In genomic region chr2L:6488676-6489140, dm6 we compare ENCODE assay signal across 1 fruit fly cellular context.
TF ChIP-seq lines count a peak whose summit lies in the region.

KFase (minus strand) TSS chr2L:6488756.
epsilonCOP (plus strand) TSS chr2L:6489090.

TF ChIP-seq in whole organism, embryonic, 481 proteins besides CTCF, POLR2A, EP300 and RAD21 (continued from another document and continues in another):
- TF ChIP-seq Sry-β (GFP tag; optimal IDR thresholded peaks at IDR 0.05; lab: Kevin White, UChicago), result no peak
- TF ChIP-seq CG2199 (GFP tag; IDR thresholded peaks at IDR 0.05; lab: Robert Waterston, UW), result no peak
- 0 out of 2 replicates have a peak, but pooled peaks have one; percentile 28 for TF ChIP-seq CG4730 (GFP tag; IDR thresholded peaks at IDR 0.05; lab: Robert Waterston, UW)
- peak; percentile 23; the same call in 1 of the 2 replicates for TF ChIP-seq al (GFP tag; IDR thresholded peaks at IDR 0.05; lab: Robert Waterston, UW)
- peak; percentile 45 for TF ChIP-seq CG16863 (GFP tag; optimal IDR thresholded peaks at IDR 0.05; lab: Kevin White, UChicago)
- TF ChIP-seq vvl (GFP tag; IDR thresholded peaks at IDR 0.05; lab: Robert Waterston, UW), result peak; percentile 67
- TF ChIP-seq fd96Cb (tag; optimal IDR thresholded peaks at IDR 0.05; lab: Kevin White, UChicago), result peak; percentile 1
- peak; percentile 6 for TF ChIP-seq emc (GFP tag; optimal IDR thresholded peaks at IDR 0.05; lab: Kevin White, UChicago)
- TF ChIP-seq CG13894 (tag; optimal IDR thresholded peaks at IDR 0.05; lab: Kevin White, UChicago), result peak; percentile 60
- TF ChIP-seq CG17328 (GFP tag; IDR thresholded peaks at IDR 0.05; lab: Robert Waterston, UW), result peak; percentile 26; the same call in 1 of the 2 replicates
- TF ChIP-seq Lim3 (GFP tag; IDR thresholded peaks at IDR 0.05; lab: Robert Waterston, UW), result no peak
- peak; percentile 56; the same call in 2 of the 3 replicates for TF ChIP-seq ci (GFP tag; IDR thresholded peaks at IDR 0.05; lab: Robert Waterston, UW)
- peak; percentile 27; the same call in 1 of the 2 replicates for TF ChIP-seq CG10366 (GFP tag; IDR thresholded peaks at IDR 0.05; lab: Robert Waterston, UW)
- peak; percentile 8 for TF ChIP-seq crc (GFP tag; optimal IDR thresholded peaks at IDR 0.05; lab: Kevin White, UChicago)
- no peak for TF ChIP-seq CG2875 (GFP tag; optimal IDR thresholded peaks at IDR 0.05; lab: Kevin White, UChicago)
- TF ChIP-seq CG14965 (GFP tag; optimal IDR thresholded peaks at IDR 0.05; lab: Kevin White, UChicago; ENCODE audit: borderline replicate concordance), result no peak
- TF ChIP-seq gem (tag; optimal IDR thresholded peaks at IDR 0.05; lab: Kevin White, UChicago), result peak; percentile 66
- TF ChIP-seq CG13296 (GFP tag; optimal IDR thresholded peaks at IDR 0.05; lab: Kevin White, UChicago), result peak; percentile 40
- TF ChIP-seq CG17568 (GFP tag; optimal IDR thresholded peaks at IDR 0.05; lab: Kevin White, UChicago), result no peak
- peak; percentile 95 for TF ChIP-seq CG10267 (tag; optimal IDR thresholded peaks at IDR 0.05; lab: Kevin White, UChicago)
- TF ChIP-seq CG9727 (GFP tag; optimal IDR thresholded peaks at IDR 0.05; lab: Kevin White, UChicago), result peak; percentile 71
- TF ChIP-seq repo (GFP tag; optimal IDR thresholded peaks at IDR 0.05; lab: Kevin White, UChicago), result no peak
- no peak for TF ChIP-seq pita (GFP tag; optimal IDR thresholded peaks at IDR 0.05; lab: Kevin White, UChicago)
- TF ChIP-seq hth (optimal IDR thresholded peaks at IDR 0.05; lab: Kevin White, UChicago), result no peak
- peak; percentile 95 for TF ChIP-seq CG8290 (GFP tag; optimal IDR thresholded peaks at IDR 0.05; lab: Kevin White, UChicago)
- peak; percentile 68 to 92 for TF ChIP-seq CG8290 (tag; optimal IDR thresholded peaks at IDR 0.05; lab: Kevin White, UChicago)
- TF ChIP-seq CG15479 (GFP tag; optimal IDR thresholded peaks at IDR 0.05; lab: Kevin White, UChicago), result no peak
- peak; percentile 93 for TF ChIP-seq sens (GFP tag; lab: Kevin White, UChicago)
- TF ChIP-seq Spps (tag; optimal IDR thresholded peaks at IDR 0.05; lab: Kevin White, UChicago), result peak; percentile 12
- TF ChIP-seq ro (GFP tag; IDR thresholded peaks at IDR 0.05; lab: Robert Waterston, UW), result no peak
- TF ChIP-seq ssp (GFP tag; IDR thresholded peaks at IDR 0.05; lab: Robert Waterston, UW), result peak; percentile 80
- TF ChIP-seq E2f1 (GFP tag; IDR thresholded peaks at IDR 0.05; lab: Robert Waterston, UW), result no peak
- no peak for TF ChIP-seq CG8089 (GFP tag; optimal IDR thresholded peaks at IDR 0.05; lab: Kevin White, UChicago)
- TF ChIP-seq gsb (GFP tag; IDR thresholded peaks at IDR 0.05; lab: Robert Waterston, UW), result no peak
- no peak for TF ChIP-seq CG12071 (GFP tag; optimal IDR thresholded peaks at IDR 0.05; lab: Kevin White, UChicago)
- peak; percentile 65; the same call in 1 of the 2 replicates for TF ChIP-seq Rfx (GFP tag; IDR thresholded peaks at IDR 0.05; lab: Robert Waterston, UW)
- TF ChIP-seq chinmo (GFP tag; IDR thresholded peaks at IDR 0.05; lab: Robert Waterston, UW; ENCODE audit: partially characterized antibody), result peak; percentile 73; the same call in 2 of the 4 replicates
- peak in 1 of 2 experiments; percentile 57 for TF ChIP-seq Eip74EF (GFP tag; optimal IDR thresholded peaks at IDR 0.05; lab: Kevin White, UChicago)
- peak in 1 of 2 experiments; percentile 23 for TF ChIP-seq crp (GFP tag; optimal IDR thresholded peaks at IDR 0.05; lab: Kevin White, UChicago)
- TF ChIP-seq ken (GFP tag; IDR thresholded peaks at IDR 0.05; lab: Robert Waterston, UW), result 0 out of 3 replicates have a peak, but pooled peaks have one; percentile 38
- no peak for TF ChIP-seq Drgx (GFP tag; IDR thresholded peaks at IDR 0.05; lab: Robert Waterston, UW)
- TF ChIP-seq CG11696 (GFP tag; IDR thresholded peaks at IDR 0.05; lab: Robert Waterston, UW), result no peak
- peak; percentile 45 for TF ChIP-seq CG7839 (tag; optimal IDR thresholded peaks at IDR 0.05; lab: Kevin White, UChicago)
- peak; percentile 42; the same call in 1 of the 2 replicates for TF ChIP-seq Ptx1 (GFP tag; IDR thresholded peaks at IDR 0.05; lab: Robert Waterston, UW)
- peak; percentile 81 for TF ChIP-seq CG9437 (GFP tag; optimal IDR thresholded peaks at IDR 0.05; lab: Kevin White, UChicago)
- peak; percentile 65 for TF ChIP-seq CG18262 (tag; optimal IDR thresholded peaks at IDR 0.05; lab: Kevin White, UChicago)
- no peak for TF ChIP-seq dimm (GFP tag; IDR thresholded peaks at IDR 0.05; lab: Robert Waterston, UW)
- peak; percentile 65 for TF ChIP-seq ind (GFP tag; optimal IDR thresholded peaks at IDR 0.05; lab: Kevin White, UChicago)
- TF ChIP-seq wor (GFP tag; IDR thresholded peaks at IDR 0.05; lab: Robert Waterston, UW), result no peak
- TF ChIP-seq CG10274 (GFP tag; optimal IDR thresholded peaks at IDR 0.05; lab: Kevin White, UChicago), result no peak
- peak; percentile 14 for TF ChIP-seq tin (GFP tag; optimal IDR thresholded peaks at IDR 0.05; lab: Kevin White, UChicago)
- no peak for TF ChIP-seq Oaz (GFP tag; IDR thresholded peaks at IDR 0.05; lab: Robert Waterston, UW)
- TF ChIP-seq CG15073 (GFP tag; optimal IDR thresholded peaks at IDR 0.05; lab: Kevin White, UChicago), result no peak
- peak; percentile 15; the same call in 1 of the 2 replicates for TF ChIP-seq CG4404 (GFP tag; IDR thresholded peaks at IDR 0.05; lab: Robert Waterston, UW)
- no peak for TF ChIP-seq danr (GFP tag; IDR thresholded peaks at IDR 0.05; lab: Robert Waterston, UW)
- TF ChIP-seq Bteb2 (GFP tag; optimal IDR thresholded peaks at IDR 0.05; lab: Kevin White, UChicago), result peak; percentile 76
- TF ChIP-seq Deaf1 (tag; optimal IDR thresholded peaks at IDR 0.05; lab: Kevin White, UChicago), result peak; percentile 33
- TF ChIP-seq HmgD (GFP tag; optimal IDR thresholded peaks at IDR 0.05; lab: Kevin White, UChicago), result no peak
- peak; percentile 45 for TF ChIP-seq CG15011 (GFP tag; optimal IDR thresholded peaks at IDR 0.05; lab: Kevin White, UChicago)
- TF ChIP-seq CG3995 (GFP tag; optimal IDR thresholded peaks at IDR 0.05; lab: Kevin White, UChicago), result peak; percentile 53
- TF ChIP-seq CG9932 (GFP tag; IDR thresholded peaks at IDR 0.05; lab: Robert Waterston, UW), result peak; percentile 59
- no peak; the same call in 3 of the 4 replicates for TF ChIP-seq Gug (GFP tag; IDR thresholded peaks at IDR 0.05; lab: Robert Waterston, UW)
- no peak for TF ChIP-seq ash1 (GFP tag; optimal IDR thresholded peaks at IDR 0.05; lab: Kevin White, UChicago)
- no peak for TF ChIP-seq dmrt11E (tag; optimal IDR thresholded peaks at IDR 0.05; lab: Kevin White, UChicago)
- TF ChIP-seq CG5953 (GFP tag; IDR thresholded peaks at IDR 0.05; lab: Robert Waterston, UW), result peak; percentile 55; the same call in 1 of the 2 replicates
- TF ChIP-seq CG9817 (tag; optimal IDR thresholded peaks at IDR 0.05; lab: Kevin White, UChicago), result peak; percentile 46
- no peak for TF ChIP-seq fru (optimal IDR thresholded peaks at IDR 0.05; lab: Kevin White, UChicago)
- TF ChIP-seq pnt (GFP tag; optimal IDR thresholded peaks at IDR 0.05; lab: Kevin White, UChicago), result no peak
- 0 out of 3 replicates have a peak, but pooled peaks have one; percentile 28 for TF ChIP-seq CG34422 (GFP tag; IDR thresholded peaks at IDR 0.05; lab: Robert Waterston, UW)
- TF ChIP-seq CG3163 (GFP tag; optimal IDR thresholded peaks at IDR 0.05; lab: Kevin White, UChicago), result peak; percentile 5
- TF ChIP-seq Dek (tag; optimal IDR thresholded peaks at IDR 0.05; lab: Kevin White, UChicago), result peak; percentile 57
- TF ChIP-seq BEAF-32 (GFP tag; optimal IDR thresholded peaks at IDR 0.05; lab: Kevin White, UChicago), result peak; percentile 65
- peak; percentile 49 for TF ChIP-seq Blimp-1 (GFP tag; optimal IDR thresholded peaks at IDR 0.05; lab: Kevin White, UChicago)
- TF ChIP-seq CG1603 (tag; optimal IDR thresholded peaks at IDR 0.05; lab: Kevin White, UChicago), result peak; percentile 22
- no peak for TF ChIP-seq Rx (GFP tag; IDR thresholded peaks at IDR 0.05; lab: Robert Waterston, UW)
- peak; percentile 3 for TF ChIP-seq CG17912 (GFP tag; optimal IDR thresholded peaks at IDR 0.05; lab: Kevin White, UChicago)
- peak; percentile 43 for TF ChIP-seq dmrt99B (tag; optimal IDR thresholded peaks at IDR 0.05; lab: Kevin White, UChicago)
- no peak for TF ChIP-seq Neu2 (GFP tag; optimal IDR thresholded peaks at IDR 0.05; lab: Kevin White, UChicago; ENCODE audit: borderline replicate concordance)
- peak; percentile 50 for TF ChIP-seq tx (GFP tag; optimal IDR thresholded peaks at IDR 0.05; lab: Kevin White, UChicago)
- TF ChIP-seq CG17802 (tag; optimal IDR thresholded peaks at IDR 0.05; lab: Kevin White, UChicago), result no peak
- TF ChIP-seq Tbp (GFP tag; optimal IDR thresholded peaks at IDR 0.05; lab: Kevin White, UChicago), result no peak
- peak; percentile 45 for TF ChIP-seq kni (GFP tag; optimal IDR thresholded peaks at IDR 0.05; lab: Kevin White, UChicago)
- peak; percentile 59; the same call in 2 of the 3 replicates for TF ChIP-seq zen2 (GFP tag; IDR thresholded peaks at IDR 0.05; lab: Robert Waterston, UW; ENCODE audit: partially characterized antibody)
- peak; percentile 83 for TF ChIP-seq CG34224 (GFP tag; IDR thresholded peaks at IDR 0.05; lab: Robert Waterston, UW; ENCODE audit: partially characterized antibody)
- peak; percentile 43 for TF ChIP-seq CG7987 (GFP tag; optimal IDR thresholded peaks at IDR 0.05; lab: Kevin White, UChicago)
- TF ChIP-seq CG12236 (GFP tag; optimal IDR thresholded peaks at IDR 0.05; lab: Kevin White, UChicago), result peak; percentile 44
- TF ChIP-seq CG12942 (GFP tag; optimal IDR thresholded peaks at IDR 0.05; lab: Kevin White, UChicago), result peak; percentile 71
- no peak for TF ChIP-seq CG7372 (GFP tag; IDR thresholded peaks at IDR 0.05; lab: Robert Waterston, UW)
- TF ChIP-seq Chrac-16 (GFP tag; optimal IDR thresholded peaks at IDR 0.05; lab: Kevin White, UChicago), result peak; percentile 35
- TF ChIP-seq NC2β (GFP tag; optimal IDR thresholded peaks at IDR 0.05; lab: Kevin White, UChicago), result peak; percentile 71
- peak; percentile 69 for TF ChIP-seq CG18599 (GFP tag; optimal IDR thresholded peaks at IDR 0.05; lab: Kevin White, UChicago)
- TF ChIP-seq tap (tag; optimal IDR thresholded peaks at IDR 0.05; lab: Kevin White, UChicago), result no peak
- TF ChIP-seq Hsf (GFP tag; optimal IDR thresholded peaks at IDR 0.05; lab: Kevin White, UChicago), result peak; percentile 71
- TF ChIP-seq CG10462 (GFP tag; optimal IDR thresholded peaks at IDR 0.05; lab: Kevin White, UChicago), result peak; percentile 30
- peak; percentile 54 for TF ChIP-seq kay (GFP tag; optimal IDR thresholded peaks at IDR 0.05; lab: Kevin White, UChicago)
- peak; percentile 49 for TF ChIP-seq CG12299 (tag; optimal IDR thresholded peaks at IDR 0.05; lab: Kevin White, UChicago)
- TF ChIP-seq CG32532 (GFP tag; IDR thresholded peaks at IDR 0.05; lab: Robert Waterston, UW), result peak; percentile 56; the same call in 1 of the 2 replicates
- TF ChIP-seq CG1233 (GFP tag; optimal IDR thresholded peaks at IDR 0.05; lab: Kevin White, UChicago), result peak; percentile 33
- peak; percentile 60 for TF ChIP-seq PHDP (tag; optimal IDR thresholded peaks at IDR 0.05; lab: Kevin White, UChicago)
- TF ChIP-seq Dbx (GFP tag; IDR thresholded peaks at IDR 0.05; lab: Robert Waterston, UW), result 0 out of 3 replicates have a peak, but pooled peaks have one; percentile 12
- no peak for TF ChIP-seq Dfd (GFP tag; optimal IDR thresholded peaks at IDR 0.05; lab: Kevin White, UChicago)
- peak; percentile 39; the same call in 1 of the 2 replicates for TF ChIP-seq Xrp1 (GFP tag; IDR thresholded peaks at IDR 0.05; lab: Robert Waterston, UW)
- no peak for TF ChIP-seq schlank (tag; optimal IDR thresholded peaks at IDR 0.05; lab: Kevin White, UChicago)
- TF ChIP-seq CG4360 (GFP tag; IDR thresholded peaks at IDR 0.05; lab: Robert Waterston, UW), result no peak
- TF ChIP-seq sr (GFP tag; IDR thresholded peaks at IDR 0.05; lab: Robert Waterston, UW), result no peak
- TF ChIP-seq bsh (GFP tag; optimal IDR thresholded peaks at IDR 0.05; lab: Kevin White, UChicago), result peak in 1 of 2 experiments; percentile 36
- peak; percentile 71 for TF ChIP-seq Dip3 (GFP tag; optimal IDR thresholded peaks at IDR 0.05; lab: Kevin White, UChicago)
- no peak for TF ChIP-seq dati (GFP tag; IDR thresholded peaks at IDR 0.05; lab: Robert Waterston, UW)
- no peak for TF ChIP-seq CG5180 (GFP tag; optimal IDR thresholded peaks at IDR 0.05; lab: Kevin White, UChicago)
- TF ChIP-seq disco-r (GFP tag; optimal IDR thresholded peaks at IDR 0.05; lab: Kevin White, UChicago), result peak; percentile 48
- TF ChIP-seq knrl (GFP tag; IDR thresholded peaks at IDR 0.05; lab: Robert Waterston, UW; ENCODE audit: partially characterized antibody), result peak; percentile 64
- peak; percentile 56 to 61 for TF ChIP-seq Hr51 (GFP tag; optimal IDR thresholded peaks at IDR 0.05; lab: Kevin White, UChicago)
- TF ChIP-seq CG3065 (GFP tag; optimal IDR thresholded peaks at IDR 0.05; lab: Kevin White, UChicago), result no peak
- TF ChIP-seq ham (GFP tag; IDR thresholded peaks at IDR 0.05; lab: Robert Waterston, UW), result no peak
- peak; percentile 40 for TF ChIP-seq CG9876 (GFP tag; optimal IDR thresholded peaks at IDR 0.05; lab: Kevin White, UChicago)
- TF ChIP-seq D19A (tag; optimal IDR thresholded peaks at IDR 0.05; lab: Kevin White, UChicago), result peak; percentile 23
- TF ChIP-seq lilli (GFP tag; optimal IDR thresholded peaks at IDR 0.05; lab: Kevin White, UChicago), result peak; percentile 79
- no peak for TF ChIP-seq br (optimal IDR thresholded peaks at IDR 0.05; lab: Kevin White, UChicago)
- no peak for TF ChIP-seq jing (GFP tag; optimal IDR thresholded peaks at IDR 0.05; lab: Kevin White, UChicago)
- TF ChIP-seq CG6689 (GFP tag; IDR thresholded peaks at IDR 0.05; lab: Robert Waterston, UW), result no peak
- TF ChIP-seq CG6254 (GFP tag; optimal IDR thresholded peaks at IDR 0.05; lab: Kevin White, UChicago), result peak; percentile 36
- no peak for TF ChIP-seq NFAT (GFP tag; IDR thresholded peaks at IDR 0.05; lab: Robert Waterston, UW)
- TF ChIP-seq Nf-YA (GFP tag; IDR thresholded peaks at IDR 0.05; lab: Robert Waterston, UW), result no peak
- TF ChIP-seq CG1602 (GFP tag; optimal IDR thresholded peaks at IDR 0.05; lab: Kevin White, UChicago), result peak; percentile 4
- TF ChIP-seq Bdp1 (GFP tag; optimal IDR thresholded peaks at IDR 0.05; lab: Kevin White, UChicago), result peak; percentile 9
- no peak for TF ChIP-seq CG31388 (GFP tag; optimal IDR thresholded peaks at IDR 0.05; lab: Kevin White, UChicago)
- no peak for TF ChIP-seq Usf (GFP tag; optimal IDR thresholded peaks at IDR 0.05; lab: Kevin White, UChicago)
- TF ChIP-seq CkIIα-i1 (GFP tag; IDR thresholded peaks at IDR 0.05; lab: Robert Waterston, UW), result no peak
- no peak for TF ChIP-seq tll (GFP tag; optimal IDR thresholded peaks at IDR 0.05; lab: Kevin White, UChicago)
- TF ChIP-seq Nf-YB (GFP tag; optimal IDR thresholded peaks at IDR 0.05; lab: Kevin White, UChicago), result peak; percentile 33
- peak; percentile 6 for TF ChIP-seq CrebB (tag; optimal IDR thresholded peaks at IDR 0.05; lab: Kevin White, UChicago)
